Fruit fly (Drosophila melanogaster): ENCODE data around the gene CG6415.

Gene CG6415

DNA sequence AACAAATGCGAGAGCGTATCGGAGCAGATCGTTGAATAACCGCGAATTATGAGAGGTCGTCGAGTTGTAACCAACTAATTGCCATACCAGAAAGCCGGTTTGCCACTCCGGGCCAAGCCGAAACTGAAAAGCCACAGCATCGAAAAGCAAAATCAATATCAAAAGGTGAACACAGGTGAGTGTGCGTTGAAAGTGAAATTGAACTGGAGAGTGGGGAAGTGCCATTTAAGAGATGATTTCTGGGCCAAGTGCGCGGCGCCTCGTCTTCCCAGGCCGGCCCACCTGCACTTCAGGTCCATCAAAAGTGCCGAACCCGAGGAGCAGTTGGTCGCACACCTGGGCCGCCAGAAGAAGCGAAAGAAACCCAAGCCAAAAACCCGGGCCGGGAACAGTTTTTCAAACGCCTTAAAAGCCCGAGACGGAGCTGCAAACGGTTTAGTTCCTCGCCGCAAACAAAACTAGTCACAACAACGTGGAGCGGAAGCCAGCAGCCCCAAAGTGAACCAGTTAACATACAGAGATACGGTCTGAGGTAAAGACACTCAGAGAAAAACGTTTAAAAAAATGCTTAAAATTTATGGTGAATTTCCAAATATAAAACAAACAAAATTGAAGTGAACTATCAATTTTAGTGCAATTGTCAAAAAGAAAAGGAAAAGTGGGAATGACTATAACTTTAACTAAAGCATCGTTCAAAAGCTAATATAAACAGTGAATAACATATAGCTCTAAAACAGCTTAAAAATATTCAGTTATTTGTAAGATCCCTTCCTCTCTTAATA is 26.3 kb upstream of the CG6415 start, which contains the start of gene CG17104:
CG17104 (plus strand) TSS at position 266 of the 782 bp plus-strand sequence.
- TF ChIP-seq CG1620 (GFP tag; optimal IDR thresholded peaks at IDR 0.05): no peak

DNA sequence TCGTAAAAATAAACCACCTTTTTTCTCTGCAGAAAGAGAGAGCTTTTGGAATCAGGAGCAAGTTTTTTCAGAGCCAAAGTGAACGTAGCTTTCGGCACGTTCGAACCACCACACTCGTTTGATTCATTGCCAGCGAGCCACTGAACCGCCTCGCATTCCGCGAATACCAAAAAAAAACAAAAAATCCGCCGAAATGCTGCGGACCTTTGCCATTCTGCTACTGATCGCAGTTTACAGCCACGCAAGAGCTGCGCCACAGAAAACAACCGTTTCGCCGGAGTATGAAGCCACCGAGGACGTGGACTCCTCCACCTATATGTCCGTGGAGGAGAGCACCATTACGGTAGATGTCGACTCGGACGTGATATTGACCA is 25.7 kb upstream of the CG6415 start:
- TF ChIP-seq tj (GFP tag; optimal IDR thresholded peaks at IDR 0.05): no peak
- no peak for TF ChIP-seq cnc (optimal IDR thresholded peaks at IDR 0.05)
- TF ChIP-seq CG7101 (tag; optimal IDR thresholded peaks at IDR 0.05): no peak
- no peak for TF ChIP-seq toe (GFP tag; optimal IDR thresholded peaks at IDR 0.05)
- TF ChIP-seq CG33017 (tag; optimal IDR thresholded peaks at IDR 0.05): no peak
- TF ChIP-seq CG7045 (GFP tag; optimal IDR thresholded peaks at IDR 0.05): no peak
- no peak for TF ChIP-seq CG11617 (GFP tag; optimal IDR thresholded peaks at IDR 0.05)
- TF ChIP-seq Mnt (GFP tag; optimal IDR thresholded peaks at IDR 0.05): no peak
- TF ChIP-seq cic (GFP tag; optimal IDR thresholded peaks at IDR 0.05): no peak

DNA sequence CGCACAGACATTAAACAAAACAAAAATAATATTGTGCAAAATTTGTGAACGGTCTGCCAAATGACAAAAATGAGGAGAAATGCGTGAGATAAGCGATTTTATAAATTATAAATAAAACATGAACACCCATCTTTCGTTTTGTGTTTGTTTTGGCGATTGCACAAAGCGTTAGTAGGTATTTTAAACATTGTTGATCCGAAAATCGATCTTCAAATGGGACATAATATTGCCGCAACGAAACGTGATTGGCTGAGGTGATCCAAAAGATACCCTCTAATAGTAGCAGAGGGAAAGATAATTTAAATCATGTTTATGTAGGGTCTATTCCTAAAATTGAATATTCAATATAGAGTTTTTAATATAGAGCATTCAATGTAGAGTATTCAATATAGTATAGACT is 23.9 kb upstream of the CG6415 start:
- TF ChIP-seq cnc (optimal IDR thresholded peaks at IDR 0.05) (no peak), CG12768 (GFP tag; optimal IDR thresholded peaks at IDR 0.05) (no peak), CG7101 (tag; optimal IDR thresholded peaks at IDR 0.05) (no peak), CG33017 (tag; optimal IDR thresholded peaks at IDR 0.05) (no peak), CG1620 (GFP tag; optimal IDR thresholded peaks at IDR 0.05) (no peak), toe (GFP tag; optimal IDR thresholded peaks at IDR 0.05) (no peak), kay (GFP tag; ENCODE audit: borderline replicate concordance) (peak; percentile 73), CG5204 (GFP tag; optimal IDR thresholded peaks at IDR 0.05) (no peak)

DNA sequence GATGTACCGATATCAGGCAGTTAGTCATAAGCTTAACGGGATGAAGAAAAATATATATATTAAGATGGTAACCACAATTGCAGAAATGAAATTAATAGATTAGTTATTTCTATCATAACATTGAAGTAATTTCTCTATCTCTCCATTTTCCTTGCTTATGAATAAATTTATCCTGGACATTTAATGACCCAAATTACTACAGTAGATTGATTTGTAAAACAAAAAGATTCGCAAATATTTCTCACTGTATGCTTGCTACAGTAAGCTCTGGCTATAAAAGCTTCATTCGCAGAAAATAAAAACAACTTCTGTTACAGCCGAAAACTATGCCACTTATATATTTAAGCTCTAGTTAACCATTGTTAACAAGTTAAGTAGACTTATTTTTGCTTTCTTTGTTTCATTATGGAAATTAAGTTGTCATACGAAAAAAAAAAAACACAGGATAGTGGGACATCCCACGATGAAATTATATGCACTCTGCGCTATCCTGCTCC is 22.8 kb upstream of the CG6415 start, which contains the start of gene CG17105:
CG17105 (plus strand) TSS at position 447 of the 497 bp plus-strand sequence.
- TF ChIP-seq CG7101 (tag; optimal IDR thresholded peaks at IDR 0.05): no peak
- no peak for TF ChIP-seq Mnt (GFP tag; optimal IDR thresholded peaks at IDR 0.05)
- TF ChIP-seq ovo (GFP tag; optimal IDR thresholded peaks at IDR 0.05): no peak
- TF ChIP-seq cnc (optimal IDR thresholded peaks at IDR 0.05): no peak
- no peak for TF ChIP-seq Hr96 (GFP tag; optimal IDR thresholded peaks at IDR 0.05)
- no peak for TF ChIP-seq CG11617 (GFP tag; optimal IDR thresholded peaks at IDR 0.05)
- TF ChIP-seq CG33017 (tag; optimal IDR thresholded peaks at IDR 0.05): no peak
- TF ChIP-seq kay (GFP tag; ENCODE audit: borderline replicate concordance): no peak
- TF ChIP-seq Crg-1 (GFP tag; optimal IDR thresholded peaks at IDR 0.05): no peak

DNA sequence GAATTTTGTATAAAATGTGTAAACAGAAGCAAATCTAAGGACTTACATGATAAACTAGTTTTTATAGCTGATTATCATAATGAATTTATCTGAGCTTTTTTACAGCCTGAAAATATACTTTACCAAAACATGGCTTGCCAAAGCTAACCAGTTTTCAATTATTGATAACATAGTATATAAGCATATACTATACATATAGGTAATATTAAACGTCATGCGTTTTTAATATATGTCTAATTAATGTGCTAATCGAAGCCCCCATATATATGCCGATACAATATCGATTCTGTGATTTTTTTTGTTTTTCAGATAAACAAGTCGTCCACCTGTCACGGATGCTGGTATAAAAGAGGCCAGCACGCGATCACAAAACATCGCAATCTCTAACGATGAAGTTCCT is 21.8 kb upstream of the CG6415 start, which contains the start of gene CG17107:
CG17107 (plus strand) TSS at position 301 of the 400 bp plus-strand sequence.
- TF ChIP-seq toe (GFP tag; optimal IDR thresholded peaks at IDR 0.05) (no peak), cnc (optimal IDR thresholded peaks at IDR 0.05) (no peak), CG12768 (GFP tag; optimal IDR thresholded peaks at IDR 0.05) (no peak), Clk (GFP tag; optimal IDR thresholded peaks at IDR 0.05) (no peak), cic (GFP tag; optimal IDR thresholded peaks at IDR 0.05) (no peak), ovo (GFP tag; optimal IDR thresholded peaks at IDR 0.05) (no peak), CG33017 (tag; optimal IDR thresholded peaks at IDR 0.05) (no peak), CG7045 (GFP tag; optimal IDR thresholded peaks at IDR 0.05) (no peak), CG11617 (GFP tag; optimal IDR thresholded peaks at IDR 0.05) (no peak), CG5204 (GFP tag; optimal IDR thresholded peaks at IDR 0.05) (no peak), kay (GFP tag; ENCODE audit: borderline replicate concordance) (no peak)

DNA sequence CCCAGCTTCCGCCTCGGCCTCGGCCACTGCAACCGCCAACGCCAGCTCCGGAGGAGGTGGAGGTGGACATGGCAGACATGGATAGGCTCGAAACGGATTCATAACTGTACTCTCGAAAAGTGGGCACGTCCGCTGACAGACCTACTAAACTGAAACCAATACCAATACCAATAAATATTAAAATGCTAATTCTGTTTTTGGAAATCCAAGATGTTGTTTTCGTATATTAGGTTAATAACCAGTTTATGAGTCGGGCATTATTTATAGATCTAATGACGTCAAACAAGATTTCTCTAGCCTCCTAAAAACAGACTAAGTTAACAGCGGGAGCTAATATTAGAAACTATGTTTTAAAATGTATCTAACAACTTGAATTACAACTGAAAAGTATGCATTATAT is 21.2 kb upstream of the CG6415 start:
- TF ChIP-seq CG12768 (GFP tag; optimal IDR thresholded peaks at IDR 0.05) (no peak), cnc (optimal IDR thresholded peaks at IDR 0.05) (no peak), CG5204 (GFP tag; optimal IDR thresholded peaks at IDR 0.05) (no peak), kay (GFP tag; ENCODE audit: borderline replicate concordance) (no peak), Hr96 (GFP tag; optimal IDR thresholded peaks at IDR 0.05) (no peak), ovo (GFP tag; optimal IDR thresholded peaks at IDR 0.05) (no peak), CG33017 (tag; optimal IDR thresholded peaks at IDR 0.05) (no peak), CG7045 (GFP tag; optimal IDR thresholded peaks at IDR 0.05) (no peak), cic (GFP tag; optimal IDR thresholded peaks at IDR 0.05) (no peak), bab1 (GFP tag; optimal IDR thresholded peaks at IDR 0.05) (no peak), Crg-1 (GFP tag; optimal IDR thresholded peaks at IDR 0.05) (no peak), CG14711 (tag; optimal IDR thresholded peaks at IDR 0.05) (no peak), CG7101 (tag; optimal IDR thresholded peaks at IDR 0.05) (no peak), pad (GFP tag; optimal IDR thresholded peaks at IDR 0.05) (no peak), Clk (GFP tag; optimal IDR thresholded peaks at IDR 0.05) (no peak), toe (GFP tag; optimal IDR thresholded peaks at IDR 0.05) (no peak), tj (GFP tag; optimal IDR thresholded peaks at IDR 0.05) (no peak), CG1620 (GFP tag; optimal IDR thresholded peaks at IDR 0.05) (no peak)

DNA sequence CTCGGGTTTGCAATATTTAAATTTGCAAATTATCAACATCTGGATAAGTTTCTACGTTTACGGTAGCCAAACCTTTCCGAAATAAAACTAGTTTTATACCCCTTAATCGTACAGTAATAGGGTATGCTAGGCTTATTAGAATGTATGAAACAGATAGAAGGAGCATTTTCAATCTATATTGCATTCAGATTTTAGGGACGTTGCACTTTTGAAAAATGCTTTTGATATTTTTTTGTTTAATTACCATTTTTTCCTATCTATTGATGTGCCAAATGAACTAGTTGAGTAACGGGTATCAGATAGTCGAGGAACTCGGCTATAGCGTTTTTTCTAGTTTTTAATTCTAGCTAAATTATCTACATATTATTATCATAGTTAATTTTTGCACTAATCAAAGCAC is 20.5 kb upstream of the CG6415 start:
- TF ChIP-seq tj (GFP tag; optimal IDR thresholded peaks at IDR 0.05) (no peak), cnc (optimal IDR thresholded peaks at IDR 0.05) (no peak), toe (GFP tag; optimal IDR thresholded peaks at IDR 0.05) (no peak), CG11617 (GFP tag; optimal IDR thresholded peaks at IDR 0.05) (no peak), Crg-1 (GFP tag; optimal IDR thresholded peaks at IDR 0.05) (no peak), kay (GFP tag; ENCODE audit: borderline replicate concordance) (no peak), ovo (GFP tag; optimal IDR thresholded peaks at IDR 0.05) (no peak), Hr96 (GFP tag; optimal IDR thresholded peaks at IDR 0.05) (no peak), CG33017 (tag; optimal IDR thresholded peaks at IDR 0.05) (no peak), pad (GFP tag; optimal IDR thresholded peaks at IDR 0.05) (no peak), CG14711 (tag; optimal IDR thresholded peaks at IDR 0.05) (no peak), Mnt (GFP tag; optimal IDR thresholded peaks at IDR 0.05) (no peak), CG5204 (GFP tag; optimal IDR thresholded peaks at IDR 0.05) (no peak), cic (GFP tag; optimal IDR thresholded peaks at IDR 0.05) (no peak), CG12768 (GFP tag; optimal IDR thresholded peaks at IDR 0.05) (no peak), bab1 (GFP tag; optimal IDR thresholded peaks at IDR 0.05) (no peak), Clk (GFP tag; optimal IDR thresholded peaks at IDR 0.05) (no peak)

All from whole organism, adult.